Worm (Caenorhabditis elegans) whole organism, young adult: Measurements from ENCODE around the gene tor-2.

Experiments used
- B0035.1 ChIP-seq: sonication (generic microtip); optimal IDR thresholded peaks from 2 replicates; lab custom pipeline; 2016; ENCODE audit warnings: missing genetic modification characterization, mild to moderate bottlenecking, missing compliant biosample characterization, missing genotype, missing genetic modification reagents
- B0261.1 ChIP-seq: sonication (generic microtip); optimal IDR thresholded peaks from 2 replicates; lab custom pipeline; 2016; ENCODE audit warnings: mild to moderate bottlenecking, missing genetic modification characterization, moderate library complexity, missing compliant biosample characterization
- F10E7.11 ChIP-seq: sonication (generic microtip); optimal IDR thresholded peaks from 2 replicates; lab custom pipeline; 2017; ENCODE audit warnings: mild to moderate bottlenecking, missing genetic modification characterization, moderate library complexity, missing compliant biosample characterization
- F23B12.7 ChIP-seq: sonication (generic microtip); optimal IDR thresholded peaks from 2 replicates; lab custom pipeline; 2017; ENCODE audit warnings: missing genetic modification characterization, mild to moderate bottlenecking, missing compliant biosample characterization, antibody characterized with exemption, moderate library complexity; ENCODE audit not compliant: insufficient read depth
- F33H1.4 ChIP-seq: fragments of 200-800 bp; sonication (Bioruptor generic); IDR thresholded peaks from 2 replicates; pipeline ENCODE4 v1.3.6; 2022; ENCODE audit warnings: missing genetic modification reagents, missing genetic modification characterization, missing compliant biosample characterization
- F39B2.1 ChIP-seq: fragments of 200-800 bp; sonication (Bioruptor generic); IDR thresholded peaks from 2 replicates; pipeline ENCODE4 v1.3.6; 2022; ENCODE audit warnings: missing genetic modification reagents, missing genetic modification characterization, missing compliant biosample characterization
- F49E8.2 ChIP-seq: sonication (generic microtip); optimal IDR thresholded peaks from 3 replicates; lab custom pipeline; 2017; ENCODE audit warnings: missing genetic modification characterization, mild to moderate bottlenecking, missing compliant biosample characterization, antibody characterized with exemption, moderate library complexity; ENCODE audit not compliant: insufficient read depth
- F52B5.7 ChIP-seq: sonication (generic microtip); optimal IDR thresholded peaks from 2 replicates; lab custom pipeline; 2016; ENCODE audit warnings: mild to moderate bottlenecking, missing genetic modification characterization, missing compliant biosample characterization
- F57A8.1 ChIP-seq: fragments of 200-800 bp; sonication (Bioruptor generic); optimal IDR thresholded peaks from 2 replicates; lab custom pipeline; 2018; ENCODE audit warnings: mild to moderate bottlenecking, missing genetic modification characterization, moderate library complexity, missing compliant biosample characterization
- F57C9.4 ChIP-seq: sonication (generic microtip); optimal IDR thresholded peaks from 2 replicates; lab custom pipeline; 2017; ENCODE audit warnings: mild to moderate bottlenecking, missing genetic modification characterization, missing compliant biosample characterization
- Y53G8AR.9 ChIP-seq: fragments of 200-800 bp; sonication (Bioruptor generic); conservative IDR thresholded peaks from 2 replicates; pipeline ENCODE4 v1.3.6; 2022; ENCODE audit warnings: missing genetic modification reagents, missing genetic modification characterization, missing compliant biosample characterization
- Y56A3A.18 ChIP-seq: fragments of 200-800 bp; sonication (Bioruptor generic); IDR thresholded peaks from 2 replicates; pipeline ENCODE4 v1.3.6; 2022; ENCODE audit warnings: missing genetic modification reagents, missing genetic modification characterization, missing compliant biosample characterization
- Y95B8A.8 ChIP-seq: fragments of 200-800 bp; sonication (Bioruptor generic); IDR thresholded peaks from 2 replicates; pipeline ENCODE4 v1.3.6; 2022; ENCODE audit warnings: missing genetic modification reagents, missing genetic modification characterization, missing compliant biosample characterization
- aptf-3 ChIP-seq: fragments of 200-800 bp; sonication (Bioruptor generic); IDR thresholded peaks from 2 replicates; pipeline ENCODE4 v1.3.6; 2022; ENCODE audit warnings: missing genetic modification characterization, missing compliant biosample characterization
- attf-6 ChIP-seq: fragments of 200-800 bp; sonication (Bioruptor generic); IDR thresholded peaks from 2 replicates; pipeline ENCODE4 v1.3.6; 2022; ENCODE audit warnings: missing genetic modification reagents, missing genetic modification characterization, missing compliant biosample characterization
- bed-2 ChIP-seq: fragments of 200-800 bp; sonication (Bioruptor generic); IDR thresholded peaks from 2 replicates; pipeline ENCODE4 v1.3.6; 2022; ENCODE audit warnings: missing genetic modification reagents, missing genetic modification characterization, missing compliant biosample characterization
- cebp-1 ChIP-seq, 2 experiments: fragments of 200-800 bp in 1 of 2; sonication (Bioruptor generic) in 1 of 2; sonication (generic microtip) in 1 of 2; IDR thresholded peaks in 1 of 2; optimal IDR thresholded peaks in 1 of 2; 2 replicates each; pipeline versions ENCODE4 v1.3.6 to Lab custom; 2017 to 2022; ENCODE audit warnings: missing compliant biosample characterization in 2 of 2, missing genetic modification characterization in 2 of 2, mild to moderate bottlenecking in 1 of 2, missing genetic modification reagents in 1 of 2, moderate library complexity in 1 of 2
- ceh-40 ChIP-seq: fragments of 200-800 bp; sonication (Bioruptor generic); IDR thresholded peaks from 2 replicates; pipeline ENCODE4 v1.3.6; 2022; ENCODE audit warnings: missing genetic modification characterization, missing compliant biosample characterization
- ceh-58 ChIP-seq: fragments of 200-800 bp; sonication (Bioruptor generic); IDR thresholded peaks from 2 replicates; pipeline ENCODE4 v1.3.6; 2022; ENCODE audit warnings: missing genetic modification characterization, missing compliant biosample characterization
- ceh-79 ChIP-seq: sonication (generic microtip); optimal IDR thresholded peaks from 2 replicates; lab custom pipeline; 2017; ENCODE audit warnings: mild to moderate bottlenecking, missing genetic modification characterization, missing compliant biosample characterization
- ceh-91 ChIP-seq: fragments of 200-800 bp; sonication (Bioruptor generic); IDR thresholded peaks from 2 replicates; pipeline ENCODE4 v1.3.6; 2022; ENCODE audit warnings: missing genetic modification reagents, missing genetic modification characterization, missing compliant biosample characterization
- dpl-1 ChIP-seq: fragments of 150-350 bp; optimal IDR thresholded peaks from 2 replicates; lab custom pipeline; 2014; ENCODE audit warnings: missing biosample characterization, missing genetic modification reagents, missing genetic modification characterization
- egl-18 ChIP-seq: fragments of 200-800 bp; sonication (Bioruptor generic); IDR thresholded peaks from 2 replicates; pipeline ENCODE4 v1.3.6; 2022; ENCODE audit warnings: missing genetic modification reagents, missing genetic modification characterization, missing compliant biosample characterization
- egrh-3 ChIP-seq: fragments of 200-800 bp; sonication (Bioruptor generic); IDR thresholded peaks from 2 replicates; pipeline ENCODE4 v1.3.6; 2022; ENCODE audit warnings: missing genetic modification reagents, missing genetic modification characterization, missing compliant biosample characterization
- hlh-12 ChIP-seq: sonication (generic microtip); optimal IDR thresholded peaks from 2 replicates; lab custom pipeline; 2016; ENCODE audit warnings: missing genetic modification characterization, missing compliant biosample characterization
- hlh-26 ChIP-seq: fragments of 200-800 bp; sonication (Bioruptor generic); conservative IDR thresholded peaks from 2 replicates; pipeline ENCODE4 v1.3.6; 2022; ENCODE audit warnings: missing genetic modification reagents, missing genetic modification characterization, missing compliant biosample characterization
- hrde-1 ChIP-seq: sonication (generic microtip); optimal IDR thresholded peaks from 2 replicates; lab custom pipeline; 2016; ENCODE audit warnings: missing genetic modification characterization, mild to moderate bottlenecking, missing compliant biosample characterization, moderate library complexity, missing genotype, missing genetic modification reagents, borderline replicate concordance
- lin-54 ChIP-seq: fragments of 200-800 bp; sonication (Bioruptor generic); optimal IDR thresholded peaks from 2 replicates; lab custom pipeline; 2018; ENCODE audit warnings: mild to moderate bottlenecking, missing genetic modification characterization, missing compliant biosample characterization
- lsy-27 ChIP-seq: sonication (generic microtip); optimal IDR thresholded peaks from 2 replicates; lab custom pipeline; 2017; ENCODE audit warnings: missing genetic modification characterization, mild to moderate bottlenecking, missing compliant biosample characterization, antibody characterized with exemption, missing genotype, borderline replicate concordance; ENCODE audit not compliant: insufficient read depth
- madf-10 ChIP-seq: sonication (generic microtip); optimal IDR thresholded peaks from 2 replicates; lab custom pipeline; 2016; ENCODE audit warnings: mild to moderate bottlenecking, missing genetic modification characterization, missing compliant biosample characterization
- madf-3 ChIP-seq: fragments of 200-800 bp; sonication (Bioruptor generic); IDR thresholded peaks from 2 replicates; pipeline ENCODE4 v1.3.6; 2022; ENCODE audit warnings: missing genetic modification reagents, missing genetic modification characterization, missing compliant biosample characterization
- nfya-1 ChIP-seq: sonication (generic microtip); optimal IDR thresholded peaks from 2 replicates; lab custom pipeline; 2017; ENCODE audit warnings: antibody characterized with exemption, missing compliant biosample characterization, missing genetic modification characterization, borderline replicate concordance; ENCODE audit not compliant: insufficient read depth
- nfyb-1 ChIP-seq: fragments of 200-800 bp; sonication (Bioruptor generic); IDR thresholded peaks from 2 replicates; pipeline ENCODE4 v1.3.6; 2022; ENCODE audit warnings: missing genetic modification reagents, missing genetic modification characterization, missing compliant biosample characterization
- nhr-90 ChIP-seq: sonication (generic microtip); optimal IDR thresholded peaks from 2 replicates; lab custom pipeline; 2016; ENCODE audit warnings: missing genotype, mild to moderate bottlenecking, missing genetic modification characterization, missing compliant biosample characterization
- pha-4 ChIP-seq: fragments of 150-350 bp; sonication (generic microtip); optimal IDR thresholded peaks from 2 replicates; lab custom pipeline; 2014; ENCODE audit warnings: missing biosample characterization, missing genetic modification reagents, missing genetic modification characterization
- rec-8 ChIP-seq, 2 experiments: sonication (generic microtip); optimal IDR thresholded peaks; 2 replicates each; lab custom pipeline; 2016; ENCODE audit warnings: mild to moderate bottlenecking in 2 of 2, missing genetic modification characterization in 2 of 2, missing genetic modification reagents in 2 of 2, missing genotype in 2 of 2, missing biosample characterization in 1 of 2, missing compliant biosample characterization in 1 of 2, moderate library complexity in 1 of 2
- repo-1 ChIP-seq: sonication (generic microtip); optimal IDR thresholded peaks from 2 replicates; lab custom pipeline; 2017; ENCODE audit warnings: mild to moderate bottlenecking, missing genetic modification characterization, missing compliant biosample characterization
- sea-2 ChIP-seq: fragments of 200-800 bp; sonication (Bioruptor generic); IDR thresholded peaks from 2 replicates; pipeline ENCODE4 v1.3.6; 2022; ENCODE audit warnings: missing genetic modification characterization, missing compliant biosample characterization
- snpc-3.4 ChIP-seq: sonication (generic microtip); optimal IDR thresholded peaks from 2 replicates; lab custom pipeline; 2017; ENCODE audit warnings: missing genetic modification characterization, mild to moderate bottlenecking, missing compliant biosample characterization, antibody characterized with exemption, moderate library complexity, missing genotype, missing genetic modification reagents
- somi-1 ChIP-seq: fragments of 200-800 bp; sonication (Bioruptor generic); optimal IDR thresholded peaks from 2 replicates; lab custom pipeline; 2018; ENCODE audit warnings: mild to moderate bottlenecking, missing genetic modification characterization, missing compliant biosample characterization
- sptf-2 ChIP-seq: fragments of 200-800 bp; sonication (Bioruptor generic); optimal IDR thresholded peaks from 2 replicates; lab custom pipeline; 2018; ENCODE audit warnings: mild to moderate bottlenecking, missing genetic modification characterization, missing compliant biosample characterization
- tbx-9 ChIP-seq: sonication (generic microtip); optimal IDR thresholded peaks from 2 replicates; lab custom pipeline; 2016; ENCODE audit warnings: borderline replicate concordance, missing genetic modification characterization, inconsistent platforms, missing compliant biosample characterization
- zim-3 ChIP-seq: sonication (generic microtip); optimal IDR thresholded peaks from 2 replicates; lab custom pipeline; 2017; ENCODE audit warnings: mild to moderate bottlenecking, missing genetic modification characterization, moderate library complexity, missing compliant biosample characterization
- ztf-18 ChIP-seq: sonication (generic microtip); optimal IDR thresholded peaks from 2 replicates; lab custom pipeline; 2016; ENCODE audit warnings: missing genotype, mild to moderate bottlenecking, missing genetic modification characterization, missing compliant biosample characterization
- ztf-25 ChIP-seq: fragments of 200-800 bp; sonication (Bioruptor generic); IDR thresholded peaks from 2 replicates; pipeline ENCODE4 v1.3.6; 2022; ENCODE audit warnings: missing genetic modification reagents, missing genetic modification characterization, missing compliant biosample characterization
- ztf-26 ChIP-seq: sonication (generic microtip); optimal IDR thresholded peaks from 2 replicates; lab custom pipeline; 2017; ENCODE audit warnings: missing genetic modification characterization, missing compliant biosample characterization

Gene tor-2

ce11 chrIV:14032620-14033501 is 48.9 kb upstream of the tor-2 start:
- TF ChIP-seq F39B2.1 (GFP tag; lab: Robert Waterston, UW) (no peak), hrde-1 (tag; lab: Kevin White, UChicago) (no peak), ztf-26 (tag; lab: Kevin White, UChicago) (peak; percentile 58), ceh-58 (no peak), ceh-79 (tag; lab: Kevin White, UChicago) (no peak), pha-4 (tag; lab: Kevin White, UChicago) (no peak), ceh-91 (GFP tag; lab: Robert Waterston, UW) (no peak), nfya-1 (tag; lab: Kevin White, UChicago) (no peak), snpc-3.4 (tag; lab: Kevin White, UChicago) (no peak), repo-1 (tag; lab: Kevin White, UChicago) (no peak), rec-8 (tag; optimal IDR thresholded peaks at IDR 0.05; lab: Kevin White, UChicago) (no peak), somi-1 (GFP tag; lab: Kevin White, UChicago) (peak; percentile 57), ceh-40 (GFP tag; lab: Robert Waterston, UW) (no peak), lin-54 (GFP tag; lab: Kevin White, UChicago) (peak; percentile 53), nhr-90 (tag; lab: Kevin White, UChicago) (no peak), nfyb-1 (peak; percentile 89), attf-6 (GFP tag; lab: Robert Waterston, UW) (no peak), cebp-1 (GFP tag; IDR thresholded peaks at IDR 0.05; lab: Robert Waterston, UW) (no peak), cebp-1 (tag; optimal IDR thresholded peaks at IDR 0.05; lab: Kevin White, UChicago) (peak; percentile 66), zim-3 (tag; lab: Kevin White, UChicago) (no peak), sea-2 (GFP tag; lab: Robert Waterston, UW) (peak; percentile 15; the same call in 1 of the 2 replicates), egl-18 (GFP tag; lab: Robert Waterston, UW) (no peak), tbx-9 (no peak), bed-2 (no peak), lsy-27 (no peak), Y53G8AR.9 (GFP tag; lab: Robert Waterston, UW) (no peak), F57C9.4 (tag; lab: Kevin White, UChicago) (no peak), Y95B8A.8 (GFP tag; lab: Robert Waterston, UW) (no peak), sptf-2 (GFP tag; lab: Kevin White, UChicago) (no peak), ztf-18 (no peak), hlh-12 (tag; lab: Kevin White, UChicago) (no peak), ztf-25 (no peak), hlh-26 (GFP tag; lab: Robert Waterston, UW) (no peak), aptf-3 (GFP tag; lab: Robert Waterston, UW) (no peak), egrh-3 (GFP tag; lab: Robert Waterston, UW) (no peak), F23B12.7 (tag; lab: Kevin White, UChicago) (no peak), F33H1.4 (GFP tag; lab: Robert Waterston, UW) (peak; percentile 25), B0261.1 (tag; lab: Kevin White, UChicago) (no peak), dpl-1 (GFP tag; lab: Kevin White, UChicago) (no peak), madf-10 (tag; lab: Kevin White, UChicago) (peak; percentile 65), B0035.1 (tag; lab: Kevin White, UChicago) (no peak), F49E8.2 (tag; lab: Kevin White, UChicago) (no peak), F57A8.1 (GFP tag; lab: Kevin White, UChicago) (no peak), F52B5.7 (tag; lab: Kevin White, UChicago) (no peak), Y56A3A.18 (no peak), F10E7.11 (tag; lab: Kevin White, UChicago) (no peak), madf-3 (GFP tag; lab: Robert Waterston, UW) (peak; percentile 83)
